Fruit fly (Drosophila melanogaster) whole organism, embryonic: Measurements from ENCODE around the gene SLC5A11.
A peak's percentile ranks its signal among the peaks of the same experiment; 100 is the strongest.

Source experiments
- B-H1 ChIP-seq: fragments of 200-800 bp; sonication (Bioruptor generic); IDR thresholded peaks from 3 replicates; pipeline ENCODE4 v1.3.6; 2022; ENCODE audit warnings: missing biosample characterization, missing genetic modification characterization
- CG10979 ChIP-seq: fragments of 200-800 bp; sonication (Bioruptor generic); optimal IDR thresholded peaks from 2 replicates; lab custom pipeline; 2018; ENCODE audit warnings: missing biosample characterization, mild to moderate bottlenecking, missing genetic modification characterization, moderate library complexity
- CG11247 ChIP-seq: fragments of 200-800 bp; sonication (Bioruptor generic); IDR thresholded peaks from 2 replicates; pipeline ENCODE4 v1.3.6; 2022; ENCODE audit warnings: missing biosample characterization, missing genetic modification characterization
- CG11504 ChIP-seq: fragments of 200-800 bp; sonication (Bioruptor generic); optimal IDR thresholded peaks from 3 replicates; lab custom pipeline; 2019; ENCODE audit warnings: missing biosample characterization, mild to moderate bottlenecking, missing genetic modification characterization, moderate library complexity
- CG12299 ChIP-seq: fragments of 200-800 bp; sonication (Bioruptor generic); optimal IDR thresholded peaks from 2 replicates; lab custom pipeline; 2018; ENCODE audit warnings: missing biosample characterization, mild to moderate bottlenecking, missing genetic modification characterization
- CG13296 ChIP-seq: fragments of 200-800 bp; sonication (Bioruptor generic); optimal IDR thresholded peaks from 3 replicates; lab custom pipeline; 2018; ENCODE audit warnings: missing biosample characterization, mild to moderate bottlenecking, missing genetic modification characterization
- CG14050 ChIP-seq: fragments of 200-800 bp; sonication (Bioruptor generic); IDR thresholded peaks from 3 replicates; pipeline ENCODE4 v1.3.6; 2022; ENCODE audit warnings: missing biosample characterization, missing genetic modification characterization
- CG14710 ChIP-seq: fragments of 200-800 bp; sonication (Bioruptor generic); optimal IDR thresholded peaks from 3 replicates; lab custom pipeline; 2019; ENCODE audit warnings: missing biosample characterization, mild to moderate bottlenecking, missing genetic modification characterization, moderate library complexity
- CG15514 ChIP-seq: fragments of 200-800 bp; sonication (Bioruptor generic); optimal IDR thresholded peaks from 3 replicates; lab custom pipeline; 2017; ENCODE audit warnings: missing biosample characterization, missing genetic modification characterization, mild to moderate bottlenecking, moderate library complexity, missing genetic modification reagents
- CG1603 ChIP-seq: fragments of 200-800 bp; sonication (Bioruptor generic); optimal IDR thresholded peaks from 2 replicates; lab custom pipeline; 2019; ENCODE audit warnings: missing biosample characterization, mild to moderate bottlenecking, missing genetic modification characterization, moderate library complexity
- CG17829 ChIP-seq: fragments of 200-800 bp; optimal IDR thresholded peaks from 2 replicates; lab custom pipeline; 2019; ENCODE audit warnings: missing biosample characterization, mild to moderate bottlenecking, missing genetic modification characterization, moderate library complexity
- CG17912 ChIP-seq: fragments of 200-800 bp; sonication (Bioruptor generic); optimal IDR thresholded peaks from 2 replicates; lab custom pipeline; 2018; ENCODE audit warnings: missing biosample characterization, mild to moderate bottlenecking, missing genetic modification characterization
- CG2875 ChIP-seq: fragments of 200-800 bp; sonication (Bioruptor generic); optimal IDR thresholded peaks from 2 replicates; lab custom pipeline; 2017; ENCODE audit warnings: missing biosample characterization, mild to moderate bottlenecking, missing genetic modification characterization, missing genetic modification reagents
- CG4424 ChIP-seq: fragments of 200-800 bp; sonication (Bioruptor generic); optimal IDR thresholded peaks from 3 replicates; lab custom pipeline; 2016; ENCODE audit warnings: missing biosample characterization, missing genetic modification characterization
- CG4617 ChIP-seq: fragments of 200-800 bp; sonication (Bioruptor generic); optimal IDR thresholded peaks from 3 replicates; lab custom pipeline; 2016; ENCODE audit warnings: missing biosample characterization, missing genetic modification characterization, borderline replicate concordance
- CG5180 ChIP-seq: fragments of 200-800 bp; sonication (Bioruptor generic); optimal IDR thresholded peaks from 3 replicates; lab custom pipeline; 2017; ENCODE audit warnings: missing biosample characterization, missing genetic modification characterization, mild to moderate bottlenecking, moderate library complexity, missing genetic modification reagents
- CG7372 ChIP-seq: fragments of 200-800 bp; sonication (Bioruptor generic); IDR thresholded peaks from 2 replicates; pipeline ENCODE4 v1.3.6; 2022; ENCODE audit warnings: missing biosample characterization, missing genetic modification characterization
- CG8281 ChIP-seq: fragments of 200-800 bp; sonication (Bioruptor generic); optimal IDR thresholded peaks from 2 replicates; lab custom pipeline; 2018; ENCODE audit warnings: missing biosample characterization, mild to moderate bottlenecking, missing genetic modification characterization, moderate library complexity
- CG8388 ChIP-seq: fragments of 200-800 bp; sonication (Bioruptor generic); optimal IDR thresholded peaks from 2 replicates; lab custom pipeline; 2019; ENCODE audit warnings: missing biosample characterization, mild to moderate bottlenecking, missing genetic modification characterization, moderate library complexity
- CoRest ChIP-seq: fragments of 200-800 bp; sonication (Bioruptor generic); optimal IDR thresholded peaks from 3 replicates; lab custom pipeline; 2018; ENCODE audit warnings: missing biosample characterization, mild to moderate bottlenecking, missing genetic modification characterization, moderate library complexity
- Dbx ChIP-seq: fragments of 200-800 bp; sonication (Bioruptor generic); IDR thresholded peaks from 3 replicates; pipeline ENCODE4 v1.3.6; 2022; ENCODE audit warnings: missing biosample characterization, missing genetic modification characterization
- Dek ChIP-seq: fragments of 200-800 bp; sonication (Bioruptor generic); optimal IDR thresholded peaks from 3 replicates; lab custom pipeline; 2019; ENCODE audit warnings: missing biosample characterization, mild to moderate bottlenecking, missing genetic modification characterization, moderate library complexity
- Elba2 ChIP-seq: fragments of 200-800 bp; sonication (Bioruptor generic); optimal IDR thresholded peaks from 3 replicates; lab custom pipeline; 2016; ENCODE audit warnings: missing biosample characterization, missing genetic modification characterization
- Ets65A ChIP-seq: fragments of 200-800 bp; sonication (Bioruptor generic); peaks from one replicate; lab custom pipeline; 2016; ENCODE audit warnings: missing biosample characterization, missing genetic modification characterization
- Fer1 ChIP-seq: fragments of 200-800 bp; sonication (Bioruptor generic); optimal IDR thresholded peaks from 2 replicates; lab custom pipeline; 2017; ENCODE audit warnings: missing biosample characterization, mild to moderate bottlenecking, missing genetic modification characterization
- Hr3 ChIP-seq: fragments of 200-800 bp; sonication (Bioruptor generic); optimal IDR thresholded peaks from 3 replicates; lab custom pipeline; 2016; ENCODE audit warnings: missing biosample characterization, missing genetic modification characterization
- Hr51 ChIP-seq, 2 experiments: fragments of 200-800 bp; sonication (Bioruptor generic); optimal IDR thresholded peaks; 2 replicates in 1 of 2; 3 replicates in 1 of 2; lab custom pipeline; 2016 to 2018; ENCODE audit warnings: missing biosample characterization in 2 of 2, missing genetic modification characterization in 2 of 2, mild to moderate bottlenecking in 1 of 2, moderate library complexity in 1 of 2
- Mad ChIP-seq: fragments of 200-800 bp; sonication (Bioruptor generic); optimal IDR thresholded peaks from 2 replicates; lab custom pipeline; 2016; ENCODE audit warnings: missing biosample characterization, missing genetic modification characterization
- Myb ChIP-seq: fragments of 200-800 bp; sonication (Bioruptor generic); optimal IDR thresholded peaks from 2 replicates; lab custom pipeline; 2016; ENCODE audit warnings: missing biosample characterization, missing genetic modification characterization
- NFAT ChIP-seq: fragments of 200-800 bp; sonication (Bioruptor generic); IDR thresholded peaks from 2 replicates; pipeline ENCODE4 v1.3.6; 2022; ENCODE audit warnings: missing biosample characterization, missing genetic modification characterization
- Oaz ChIP-seq: fragments of 200-800 bp; sonication (Bioruptor generic); IDR thresholded peaks from 2 replicates; pipeline ENCODE4 v1.3.6; 2022; ENCODE audit warnings: missing biosample characterization, missing genetic modification characterization
- Poxn ChIP-seq: fragments of 200-800 bp; sonication (Bioruptor generic); IDR thresholded peaks from 2 replicates; pipeline ENCODE4 v1.3.6; 2022; ENCODE audit warnings: missing biosample characterization, missing genetic modification characterization
- Ptx1 ChIP-seq: fragments of 200-800 bp; sonication (Bioruptor generic); IDR thresholded peaks from 2 replicates; pipeline ENCODE4 v1.3.6; 2022; ENCODE audit warnings: missing biosample characterization, missing genetic modification characterization
- Sox100B ChIP-seq: fragments of 200-800 bp; sonication (Bioruptor generic); optimal IDR thresholded peaks from 3 replicates; lab custom pipeline; 2018; ENCODE audit warnings: missing biosample characterization, mild to moderate bottlenecking, missing genetic modification characterization
- Sox102F ChIP-seq: fragments of 200-800 bp; sonication (Bioruptor generic); optimal IDR thresholded peaks from 2 replicates; lab custom pipeline; 2018; ENCODE audit warnings: missing biosample characterization, mild to moderate bottlenecking, missing genetic modification characterization, moderate library complexity
- Spps ChIP-seq: fragments of 200-800 bp; sonication (Bioruptor generic); optimal IDR thresholded peaks from 2 replicates; lab custom pipeline; 2018; ENCODE audit warnings: missing biosample characterization, mild to moderate bottlenecking, missing genetic modification characterization
- Sry-β ChIP-seq: fragments of 200-800 bp; sonication (Bioruptor generic); optimal IDR thresholded peaks from 2 replicates; lab custom pipeline; 2018; ENCODE audit warnings: missing biosample characterization, mild to moderate bottlenecking, missing genetic modification characterization, moderate library complexity
- Trl ChIP-seq, 3 experiments: fragments of >200 bp in 2 of 3; fragments of 200-800 bp in 1 of 3; sonication (Bioruptor generic) in 1 of 3; optimal IDR thresholded peaks; 2 replicates in 1 of 3; 3 replicates in 2 of 3; lab custom pipeline; 2016 to 2017; ENCODE audit warnings: missing biosample characterization in 1 of 3, missing genetic modification characterization in 1 of 3
- Vsx1 ChIP-seq: fragments of 200-800 bp; sonication (Bioruptor generic); optimal IDR thresholded peaks from 2 replicates; lab custom pipeline; 2017; ENCODE audit warnings: missing biosample characterization, mild to moderate bottlenecking, missing genetic modification characterization, missing genetic modification reagents
- ara ChIP-seq: fragments of 200-800 bp; sonication (Bioruptor generic); IDR thresholded peaks from 2 replicates; pipeline ENCODE4 v1.3.6; 2022; ENCODE audit warnings: missing biosample characterization, missing genetic modification characterization
- bab2 ChIP-seq: fragments of 200-800 bp; sonication (Bioruptor generic); optimal IDR thresholded peaks from 2 replicates; lab custom pipeline; 2016; ENCODE audit warnings: missing biosample characterization, missing genetic modification characterization
- caup ChIP-seq: fragments of 200-800 bp; sonication (Bioruptor generic); optimal IDR thresholded peaks from 3 replicates; lab custom pipeline; 2017; ENCODE audit warnings: missing biosample characterization, mild to moderate bottlenecking, missing genetic modification characterization, moderate library complexity; ENCODE audit not compliant: severe bottlenecking
- chinmo ChIP-seq: fragments of 200-800 bp; sonication (Bioruptor generic); IDR thresholded peaks from 4 replicates; pipeline ENCODE4 v1.3.6; 2022; ENCODE audit warnings: missing biosample characterization, missing genetic modification characterization; ENCODE audit not compliant: partially characterized antibody
- eyg ChIP-seq: fragments of 200-800 bp; sonication (Bioruptor generic); optimal IDR thresholded peaks from 3 replicates; lab custom pipeline; 2016; ENCODE audit warnings: missing biosample characterization, missing genetic modification characterization
- kni ChIP-seq: fragments of 200-800 bp; sonication (Bioruptor generic); optimal IDR thresholded peaks from 3 replicates; lab custom pipeline; 2017; ENCODE audit warnings: mild to moderate bottlenecking, missing biosample characterization, missing genetic modification reagents, missing genetic modification characterization
- lbe ChIP-seq: fragments of 200-800 bp; sonication (Bioruptor generic); optimal IDR thresholded peaks from 2 replicates; lab custom pipeline; 2016; ENCODE audit warnings: missing biosample characterization, mild to moderate bottlenecking, missing genetic modification characterization
- p53 ChIP-seq: fragments of 200-800 bp; sonication (Bioruptor generic); optimal IDR thresholded peaks from 2 replicates; lab custom pipeline; 2016; ENCODE audit warnings: missing biosample characterization, missing genetic modification characterization
- sima ChIP-seq: fragments of 200-800 bp; sonication (Bioruptor generic); optimal IDR thresholded peaks from 2 replicates; lab custom pipeline; 2016; ENCODE audit warnings: missing biosample characterization, missing genetic modification characterization
- vfl ChIP-seq: fragments of 200-800 bp; sonication (Bioruptor generic); optimal IDR thresholded peaks from 2 replicates; lab custom pipeline; 2016; ENCODE audit warnings: missing biosample characterization, missing genetic modification characterization
- z ChIP-seq: fragments of 200-800 bp; sonication (Bioruptor generic); IDR thresholded peaks from 3 replicates; pipeline ENCODE4 v1.3.6; 2022; ENCODE audit warnings: missing biosample characterization, missing genetic modification characterization

Gene SLC5A11

DNA sequence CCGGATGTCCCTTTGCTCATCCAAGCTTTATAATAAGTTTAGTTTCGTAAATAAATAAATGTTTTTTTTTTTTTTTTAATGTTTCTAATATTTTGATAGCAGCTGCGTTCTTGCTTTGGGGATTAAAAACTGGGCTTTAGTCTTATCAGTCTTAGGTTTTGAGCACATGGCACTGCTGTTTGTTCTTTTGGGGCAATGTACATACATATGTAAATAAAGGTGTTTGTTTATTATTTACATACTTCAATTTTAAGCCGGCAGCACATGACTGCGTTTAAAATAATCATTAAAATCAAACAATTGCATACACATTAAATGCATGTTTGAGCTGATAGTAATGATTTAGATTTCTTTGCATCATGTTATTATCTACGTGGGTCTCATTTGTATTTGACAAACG is 40.7 kb downstream of the SLC5A11 start (continued):
- TF ChIP-seq CG4424, result peak; percentile 71
- TF ChIP-seq CoRest (tag; lab: Kevin White, UChicago), result peak; percentile 73
- TF ChIP-seq sima (GFP tag; lab: Kevin White, UChicago), result peak; percentile 50
- TF ChIP-seq CG1603 (tag; lab: Kevin White, UChicago), result peak; percentile 87
- TF ChIP-seq Mad (GFP tag; lab: Kevin White, UChicago), result peak; percentile 62
- TF ChIP-seq CG4617 (GFP tag; lab: Kevin White, UChicago), result peak; percentile 39
- peak; percentile 75 for TF ChIP-seq CG11504
- TF ChIP-seq CG17912 (GFP tag; lab: Kevin White, UChicago), result peak; percentile 87
- no peak for TF ChIP-seq Oaz (GFP tag; lab: Robert Waterston, UW)
- TF ChIP-seq Elba2 (GFP tag; lab: Kevin White, UChicago), result no peak
- peak; percentile 48 for TF ChIP-seq Dek (tag; lab: Kevin White, UChicago)
- TF ChIP-seq CG14710, result peak; percentile 88
- TF ChIP-seq Sox100B (GFP tag; lab: Kevin White, UChicago), result peak; percentile 87
- peak; percentile 76 for TF ChIP-seq Sry-β (GFP tag; lab: Kevin White, UChicago)
- no peak for TF ChIP-seq CG7372 (GFP tag; lab: Robert Waterston, UW)
- no peak for TF ChIP-seq Poxn (GFP tag; lab: Robert Waterston, UW)
- TF ChIP-seq CG13296 (GFP tag; lab: Kevin White, UChicago), result peak; percentile 67
- peak; percentile 59 for TF ChIP-seq CG11247
- peak; percentile 84 for TF ChIP-seq Sox102F (GFP tag; lab: Kevin White, UChicago)
- TF ChIP-seq kni, result peak; percentile 76
- peak; percentile 96 for TF ChIP-seq CG2875 (GFP tag; lab: Kevin White, UChicago)
- TF ChIP-seq Trl (optimal IDR thresholded peaks at IDR 0.05; lab: Kevin White, UChicago), result no peak
- TF ChIP-seq Trl (GFP tag; optimal IDR thresholded peaks at IDR 0.05; lab: Kevin White, UChicago), result peak; percentile 80
- peak; percentile 32 for TF ChIP-seq Hr3
- peak; percentile 83 for TF ChIP-seq bab2 (GFP tag; lab: Kevin White, UChicago)
- peak; percentile 55 for TF ChIP-seq CG8281 (tag; lab: Kevin White, UChicago)
- TF ChIP-seq CG10979 (tag; lab: Kevin White, UChicago), result peak; percentile 54
- peak; percentile 3 for TF ChIP-seq vfl (GFP tag; lab: Kevin White, UChicago)
- TF ChIP-seq lbe, result peak; percentile 68
- peak; percentile 80 for TF ChIP-seq Spps (tag; lab: Kevin White, UChicago)
- TF ChIP-seq ara (GFP tag; lab: Robert Waterston, UW), result peak; percentile 84
- TF ChIP-seq caup, result peak; percentile 79
- TF ChIP-seq CG8388 (GFP tag; lab: Kevin White, UChicago), result peak; percentile 69
- TF ChIP-seq z (GFP tag; lab: Robert Waterston, UW), result peak; percentile 63; the same call in 1 of the 3 replicates
- TF ChIP-seq CG15514 (GFP tag; lab: Kevin White, UChicago), result peak; percentile 54
- peak; percentile 18 for TF ChIP-seq p53 (GFP tag; lab: Kevin White, UChicago)
- peak; percentile 76 for TF ChIP-seq CG12299
- TF ChIP-seq Myb (GFP tag; lab: Kevin White, UChicago), result no peak
- peak; percentile 61 for TF ChIP-seq CG17829 (tag; lab: Kevin White, UChicago)
- TF ChIP-seq B-H1 (GFP tag; lab: Robert Waterston, UW), result no peak; the same call in 2 of the 3 replicates
- no peak for TF ChIP-seq chinmo (GFP tag; lab: Robert Waterston, UW)
- no peak for TF ChIP-seq NFAT (GFP tag; lab: Robert Waterston, UW)
- TF ChIP-seq Vsx1 (GFP tag; lab: Kevin White, UChicago), result peak; percentile 85
- TF ChIP-seq Hr51 (GFP tag; optimal IDR thresholded peaks at IDR 0.05; lab: Kevin White, UChicago), result peak; percentile 36 to 49
- peak; percentile 61 for TF ChIP-seq eyg (GFP tag; lab: Kevin White, UChicago)
- peak; percentile 88 for TF ChIP-seq Ets65A (GFP tag; lab: Kevin White, UChicago)
- TF ChIP-seq Dbx (GFP tag; lab: Robert Waterston, UW), result no peak
- TF ChIP-seq Ptx1 (GFP tag; lab: Robert Waterston, UW), result no peak
- TF ChIP-seq Fer1 (GFP tag; lab: Kevin White, UChicago), result peak; percentile 55
- TF ChIP-seq CG14050 (GFP tag; lab: Robert Waterston, UW), result no peak; the same call in 2 of the 3 replicates
- peak; percentile 75 for TF ChIP-seq CG5180 (GFP tag; lab: Kevin White, UChicago)
